Worm (Caenorhabditis elegans): ENCODE measurements around the gene VF13D12L.3.
"Not testable (repeated sequence)": the region's sequence is repeated elsewhere in the genome, so short reads cannot be mapped to it uniquely, and the experiment has no call there.

VF13D12L.3 gene

DNA sequence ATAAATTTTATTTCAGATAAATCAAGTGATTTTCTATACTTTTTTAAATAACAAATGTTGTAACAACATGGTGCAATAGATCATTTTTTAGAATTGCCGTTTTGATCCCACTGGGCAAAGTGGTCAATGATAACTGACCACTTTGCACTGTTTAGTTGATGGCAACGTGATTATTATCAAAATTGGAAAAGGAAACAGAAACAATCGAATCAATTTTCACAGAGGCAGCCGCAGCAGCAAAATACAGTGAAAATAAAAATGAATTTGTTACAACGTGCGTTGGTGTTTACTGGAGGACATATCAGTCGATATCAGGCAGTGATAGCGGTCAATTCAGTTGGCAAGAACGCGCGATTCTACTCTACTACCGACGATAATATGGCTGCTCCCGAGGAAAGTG, at the start of gene VF13D12L.3:
TSS of gene VF13D12L.3 (plus strand) at position 223 of the 400 bp plus-strand sequence.
- TF ChIP-seq him-1 (tag; optimal IDR thresholded peaks at IDR 0.05), result no peak
- no peak for TF ChIP-seq W03F9.2 (tag; optimal IDR thresholded peaks at IDR 0.05)
- TF ChIP-seq dao-5 (tag; optimal IDR thresholded peaks at IDR 0.05), result no peak

DNA sequence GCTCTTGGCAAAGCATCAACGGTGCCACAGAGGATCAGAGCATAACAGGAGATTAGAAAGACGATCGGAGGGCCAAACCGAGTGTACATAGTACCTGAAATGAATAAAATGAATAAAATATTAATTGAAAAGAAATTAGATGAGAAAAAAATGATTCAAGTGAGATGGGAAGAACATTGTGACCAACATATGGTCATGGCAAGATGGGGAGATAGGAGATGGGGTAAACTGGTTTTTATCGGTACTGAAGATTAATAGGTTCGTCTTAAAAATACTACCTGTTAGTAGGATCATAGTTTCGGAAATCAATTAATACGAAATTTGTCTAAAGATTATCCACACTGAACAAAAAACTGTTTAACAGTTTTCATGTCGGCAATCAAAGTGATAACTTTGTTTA, 48.7 kb upstream of the VF13D12L.3 start, which contains the start of gene nep-1:
TSS of gene nep-1 (minus strand) at position 101 of the 400 bp plus-strand sequence.
- TF ChIP-seq W03F9.2 (tag; optimal IDR thresholded peaks at IDR 0.05) (no peak), him-1 (tag; optimal IDR thresholded peaks at IDR 0.05) (no peak), dao-5 (tag; optimal IDR thresholded peaks at IDR 0.05) (no peak)

DNA sequence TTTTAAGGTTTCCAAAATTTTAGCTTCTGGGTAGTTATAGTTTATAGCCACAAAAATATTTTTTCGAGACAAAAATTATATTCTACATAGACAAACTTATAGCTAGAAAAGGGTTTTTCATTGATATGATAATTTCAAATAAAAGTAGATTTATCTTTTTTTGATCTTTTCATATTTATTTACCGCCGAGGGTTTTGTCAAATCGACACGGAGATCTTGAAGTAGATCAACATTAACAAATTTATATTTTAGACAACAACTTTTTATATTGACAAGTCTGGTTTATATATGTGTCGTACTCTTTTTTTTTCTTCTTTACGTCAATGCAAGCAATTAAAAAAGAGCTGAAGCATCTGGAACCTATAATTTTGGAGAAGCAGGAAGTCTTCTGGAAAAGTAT, 47.0 kb upstream of the VF13D12L.3 start:
- no peak for TF ChIP-seq W03F9.2 (tag; optimal IDR thresholded peaks at IDR 0.05)
- TF ChIP-seq him-1 (tag; optimal IDR thresholded peaks at IDR 0.05), result no peak
- no peak for TF ChIP-seq dao-5 (tag; optimal IDR thresholded peaks at IDR 0.05)

DNA sequence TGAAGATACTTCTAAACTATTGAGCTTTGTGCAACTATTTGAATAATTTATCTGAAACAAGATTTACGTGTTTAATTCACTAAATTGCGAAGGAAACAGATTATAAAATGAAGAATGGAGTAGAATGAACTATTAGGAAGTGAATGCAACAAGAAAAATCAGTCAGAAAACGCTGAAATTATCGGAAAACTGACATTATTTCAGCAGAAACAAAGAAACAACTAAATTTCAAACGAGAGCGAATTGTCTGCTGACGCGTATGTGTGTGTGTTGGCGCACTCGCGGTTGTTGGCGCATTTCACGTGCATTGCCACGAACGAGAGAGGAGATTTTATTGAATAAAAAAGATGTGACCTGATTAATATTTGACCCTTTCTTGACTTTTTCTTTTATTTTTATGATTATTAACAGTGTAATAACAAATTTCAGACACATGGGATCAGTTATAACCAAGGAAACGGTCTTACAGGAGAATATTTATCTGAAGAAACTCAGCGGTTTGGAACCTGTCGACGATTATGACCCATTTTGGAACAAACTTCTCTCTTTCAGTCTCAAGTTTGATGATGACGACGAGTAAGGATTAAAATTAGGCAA, 29.8 kb upstream of the VF13D12L.3 start, which contains the start of the genes trr-1 and C47D12.2:
TSS of gene trr-1 (minus strand) at position 51 of the 597 bp plus-strand sequence.
TSS of gene C47D12.2 (plus strand) at position 430 of the 597 bp plus-strand sequence.
- TF ChIP-seq W03F9.2 (tag; optimal IDR thresholded peaks at IDR 0.05), result no peak
- TF ChIP-seq him-1 (tag; optimal IDR thresholded peaks at IDR 0.05), result no peak
- no peak for TF ChIP-seq dao-5 (tag; optimal IDR thresholded peaks at IDR 0.05)

DNA sequence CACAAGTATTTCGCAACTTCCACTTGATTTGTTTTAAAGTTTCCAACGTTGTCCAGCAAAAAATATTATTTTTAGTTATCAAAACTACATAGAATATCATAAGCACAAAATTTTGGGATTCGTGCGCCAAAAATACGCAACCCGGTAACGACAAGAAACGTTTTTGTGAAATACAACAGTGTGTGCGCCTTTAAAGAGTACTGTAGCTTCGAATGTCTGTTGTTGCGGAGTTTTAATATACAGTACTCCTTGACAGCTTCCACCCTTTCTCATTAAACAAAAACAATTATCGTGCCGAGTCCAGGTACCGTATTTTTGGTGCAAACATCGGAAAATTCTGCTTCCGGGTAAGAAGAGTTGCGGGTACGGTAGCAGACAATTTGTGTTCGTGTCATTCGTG, 25.6 kb upstream of the VF13D12L.3 start:
- TF ChIP-seq dao-5 (tag; optimal IDR thresholded peaks at IDR 0.05), result no peak
- TF ChIP-seq him-1 (tag; optimal IDR thresholded peaks at IDR 0.05), result no peak
- no peak for TF ChIP-seq W03F9.2 (tag; optimal IDR thresholded peaks at IDR 0.05)

DNA sequence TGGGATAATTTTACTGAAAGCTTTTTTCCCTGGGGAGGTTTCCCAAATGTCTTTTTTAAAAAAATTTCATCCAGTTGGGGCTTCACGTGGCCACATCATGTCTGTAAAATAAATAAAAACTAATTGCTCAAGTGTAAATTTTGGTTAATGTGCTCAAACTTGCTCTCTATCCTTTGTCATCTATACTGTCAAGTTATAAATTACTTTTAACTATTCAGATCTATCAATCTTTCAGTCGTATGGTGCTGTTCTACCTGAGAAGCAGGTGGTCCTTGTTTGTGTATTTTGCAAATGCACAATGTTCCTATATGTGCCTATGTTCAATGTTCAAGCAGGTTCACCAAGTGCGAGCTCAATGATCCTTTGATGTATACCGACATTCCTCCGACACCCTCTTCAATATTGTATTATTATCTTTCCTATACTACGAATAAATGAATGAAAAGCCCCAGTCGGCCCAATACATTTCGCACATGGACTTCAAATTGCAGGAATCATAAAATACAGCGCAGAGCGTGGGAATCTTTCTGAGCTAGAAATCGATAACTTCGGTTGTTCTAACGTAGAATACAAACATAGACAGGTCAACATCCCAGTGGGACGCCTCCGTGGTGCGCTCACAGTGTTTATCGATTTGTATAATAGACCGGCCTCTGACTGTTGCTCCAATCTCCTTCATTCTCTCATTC, 24.5 kb upstream of the VF13D12L.3 start, which contains the start of the genes sfxn-1.4 and C47D12.4:
TSS of gene sfxn-1.4 (minus strand) at position 101 of the 689 bp plus-strand sequence.
TSS of gene C47D12.4 (plus strand) at position 639 of the 689 bp plus-strand sequence.
- TF ChIP-seq dao-5 (tag; optimal IDR thresholded peaks at IDR 0.05) (no peak), him-1 (tag; optimal IDR thresholded peaks at IDR 0.05) (no peak), W03F9.2 (tag; optimal IDR thresholded peaks at IDR 0.05) (no peak)

DNA sequence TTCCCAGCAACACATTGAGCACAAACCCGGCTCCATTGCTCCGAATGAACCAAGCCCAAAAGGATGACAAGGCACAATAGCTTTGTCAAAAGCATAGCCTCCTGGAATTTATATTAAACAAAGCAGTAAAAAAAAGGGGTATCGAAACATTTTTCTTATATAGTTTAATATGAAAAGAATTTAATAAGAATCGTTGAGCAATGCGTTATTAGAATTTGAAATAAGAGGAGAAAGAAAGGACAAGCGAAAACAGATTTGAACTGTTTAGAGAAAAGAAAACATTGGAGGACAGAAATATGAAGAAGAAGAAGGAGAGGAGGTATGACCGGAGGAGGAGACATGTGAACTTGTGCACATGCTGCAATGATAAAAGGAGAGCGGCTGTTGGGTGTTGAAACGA, 20.6 kb upstream of the VF13D12L.3 start, which contains the start of gene C47D12.5:
TSS of gene C47D12.5 (minus strand) at position 101 of the 400 bp plus-strand sequence.
- TF ChIP-seq W03F9.2 (tag; optimal IDR thresholded peaks at IDR 0.05), result no peak
- no peak for TF ChIP-seq dao-5 (tag; optimal IDR thresholded peaks at IDR 0.05)
- TF ChIP-seq him-1 (tag; optimal IDR thresholded peaks at IDR 0.05), result no peak

DNA sequence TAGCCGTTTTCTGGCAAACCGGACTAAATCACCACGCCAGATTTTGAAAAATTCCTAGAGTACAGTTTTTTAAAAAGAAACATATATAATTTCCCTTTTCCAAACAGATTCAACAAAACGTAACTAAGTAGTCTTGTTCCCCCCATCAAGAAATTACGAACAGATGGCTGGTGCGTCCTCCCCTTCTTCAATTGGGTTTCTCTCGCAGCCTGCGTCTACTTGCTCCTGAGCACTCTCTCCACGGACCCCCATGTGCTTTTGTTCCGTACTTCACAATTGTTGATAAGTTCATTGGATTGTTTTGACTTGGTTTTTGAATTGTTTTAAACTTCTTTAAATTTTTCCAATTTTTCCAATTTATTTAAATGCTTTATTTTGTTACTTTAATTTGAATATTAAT, 17.8 kb upstream of the VF13D12L.3 start:
- TF ChIP-seq him-1 (tag; optimal IDR thresholded peaks at IDR 0.05) (no peak), dao-5 (tag; optimal IDR thresholded peaks at IDR 0.05) (no peak), W03F9.2 (tag; optimal IDR thresholded peaks at IDR 0.05) (no peak)

DNA sequence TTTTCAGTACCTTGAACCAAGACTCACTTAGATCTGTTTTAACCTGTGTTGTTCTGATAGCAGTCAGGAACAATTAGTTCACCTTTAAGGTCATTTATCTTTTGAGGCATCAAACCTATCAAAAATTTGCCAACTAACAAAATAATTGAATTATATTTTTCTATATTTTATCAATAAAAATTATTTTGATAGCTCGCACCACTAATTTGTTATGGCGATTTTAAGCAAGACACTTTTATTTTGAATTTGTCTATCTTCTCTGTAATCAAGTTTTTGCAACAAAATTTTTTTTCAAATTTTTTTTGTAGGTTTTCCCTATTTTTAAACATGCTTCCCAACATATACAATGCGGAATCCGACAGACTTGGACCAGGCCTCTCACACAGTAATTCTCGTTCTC, 17.2 kb upstream of the VF13D12L.3 start, which contains the start of gene kel-1:
TSS of gene kel-1 (plus strand) at position 301 of the 400 bp plus-strand sequence.
- TF ChIP-seq dao-5 (tag; optimal IDR thresholded peaks at IDR 0.05) (no peak), W03F9.2 (tag; optimal IDR thresholded peaks at IDR 0.05) (no peak), him-1 (tag; optimal IDR thresholded peaks at IDR 0.05) (no peak)

DNA sequence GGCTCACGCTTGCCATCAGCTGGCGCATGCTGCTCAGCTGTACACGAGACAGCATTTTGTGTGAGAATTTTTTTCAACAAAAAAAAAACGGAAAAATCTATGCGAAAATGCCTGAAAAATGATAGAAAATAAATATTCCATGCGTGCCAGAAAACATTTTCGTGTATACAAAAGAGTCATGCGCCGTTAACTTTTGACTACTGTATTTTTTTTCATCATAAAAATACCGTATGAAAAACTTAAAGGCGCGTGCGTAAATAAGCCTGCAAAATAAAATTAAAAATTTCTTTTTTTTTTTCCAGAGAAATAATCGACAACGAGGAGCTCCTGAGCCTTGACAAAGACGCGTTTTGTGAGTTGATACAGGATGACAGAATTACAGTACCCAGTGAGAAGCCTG, 15.9 kb upstream of the VF13D12L.3 start:
- no peak for TF ChIP-seq him-1 (tag; optimal IDR thresholded peaks at IDR 0.05)
- no peak for TF ChIP-seq dao-5 (tag; optimal IDR thresholded peaks at IDR 0.05)
- no peak for TF ChIP-seq W03F9.2 (tag; optimal IDR thresholded peaks at IDR 0.05)

DNA sequence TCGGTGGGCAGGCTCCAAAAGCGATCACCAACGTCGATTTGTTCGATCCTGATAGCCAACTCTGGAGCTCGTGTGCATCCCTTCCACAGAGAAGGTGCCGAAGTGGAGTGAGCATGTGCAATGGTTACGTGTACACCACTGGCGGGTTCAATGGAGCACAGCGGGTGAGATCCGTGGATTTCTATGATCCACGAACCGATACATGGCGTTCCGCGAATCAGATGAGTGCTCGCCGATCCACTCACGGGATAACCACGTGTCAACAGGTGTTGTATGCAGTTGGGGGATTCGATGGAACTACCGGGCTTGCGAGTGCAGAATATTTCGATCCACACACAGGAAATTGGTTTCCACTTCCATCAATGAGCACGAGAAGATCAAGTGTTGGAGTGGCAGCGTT, 14.9 kb upstream of the VF13D12L.3 start:
- TF ChIP-seq him-1 (tag; optimal IDR thresholded peaks at IDR 0.05), result no peak
- TF ChIP-seq W03F9.2 (tag; optimal IDR thresholded peaks at IDR 0.05), result no peak
- no peak for TF ChIP-seq dao-5 (tag; optimal IDR thresholded peaks at IDR 0.05)

DNA sequence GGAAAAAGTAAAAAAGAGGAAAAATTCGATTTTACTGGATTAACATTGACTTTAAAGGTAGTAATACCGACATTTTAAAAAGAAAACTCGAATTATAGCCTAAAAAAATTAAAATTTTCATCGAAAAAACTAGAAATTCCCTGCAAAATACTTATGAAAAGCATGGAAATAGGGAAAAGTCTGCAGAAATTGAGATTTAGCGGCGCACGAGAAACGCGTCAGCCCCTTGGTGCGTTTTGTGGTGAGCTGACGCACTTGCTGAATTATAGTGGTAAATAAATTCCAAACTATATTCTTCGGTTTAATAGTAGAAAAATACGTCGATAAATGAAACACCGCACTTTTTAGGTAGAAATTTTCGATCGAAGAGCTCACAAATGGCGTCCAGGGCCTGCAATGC, 11.4 kb upstream of the VF13D12L.3 start:
- TF ChIP-seq him-1 (tag; optimal IDR thresholded peaks at IDR 0.05), result no peak
- TF ChIP-seq W03F9.2 (tag; optimal IDR thresholded peaks at IDR 0.05), result no peak
- no peak for TF ChIP-seq dao-5 (tag; optimal IDR thresholded peaks at IDR 0.05)

DNA sequence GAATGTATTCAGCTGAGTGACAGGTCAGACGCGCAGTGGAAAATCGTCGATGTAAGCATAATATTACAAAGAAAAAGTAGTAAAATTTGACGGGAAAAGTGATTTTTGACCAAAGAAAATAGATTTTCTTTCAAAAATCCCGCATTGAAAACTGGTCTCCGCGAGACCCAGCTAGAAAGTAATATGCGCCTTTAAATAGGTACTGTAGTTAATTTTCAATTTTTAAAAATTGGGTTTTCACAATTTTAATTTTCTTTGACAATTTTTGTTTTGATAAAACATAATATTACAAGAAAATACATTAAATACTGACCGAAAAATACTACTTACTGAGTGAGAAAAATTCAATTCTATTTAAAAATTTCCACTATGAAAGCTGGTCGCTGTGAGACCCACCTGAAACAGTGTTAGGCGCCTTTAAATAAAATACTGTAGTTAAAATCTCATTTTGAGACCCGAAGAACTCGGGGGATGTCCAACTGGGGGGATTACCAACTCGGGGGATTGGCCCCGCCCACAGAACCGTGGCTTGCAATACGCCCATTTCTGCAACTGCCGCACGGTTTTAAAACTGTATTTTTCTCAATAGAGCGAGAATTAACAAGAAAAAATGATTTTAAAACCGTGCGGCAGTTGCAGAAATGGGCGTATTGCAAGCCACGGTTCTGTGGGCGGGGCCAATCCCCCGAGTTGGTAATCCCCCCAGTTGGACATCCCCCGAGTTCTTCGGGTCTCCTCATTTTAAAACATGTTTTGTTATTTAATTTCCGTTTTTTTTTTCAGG, 10.5 kb upstream of the VF13D12L.3 start, which contains the start of gene tars-1:
TSS of gene tars-1 (minus strand) at position 497 of the 784 bp plus-strand sequence.
- TF ChIP-seq him-1, dao-5, W03F9.2 (tag; optimal IDR thresholded peaks at IDR 0.05): not testable (repeated sequence)

All from whole organism, L4/young adult.